Worm (Caenorhabditis elegans) whole organism, young adult: ENCODE data around the gene rpl-28.

Experiments
- B0261.1 ChIP-seq: sonication (generic microtip); optimal IDR thresholded peaks from 2 replicates; lab custom pipeline; 2016; ENCODE audit warnings: mild to moderate bottlenecking, missing genetic modification characterization, moderate library complexity, missing compliant biosample characterization
- C17E4.6 ChIP-seq: fragments of 200-800 bp; sonication (Bioruptor generic); IDR thresholded peaks from 2 replicates; pipeline ENCODE4 v1.3.6; 2022; ENCODE audit warnings: missing genetic modification reagents, missing genetic modification characterization, missing compliant biosample characterization
- D2030.7 ChIP-seq: fragments of 200-800 bp; sonication (Bioruptor generic); IDR thresholded peaks from 2 replicates; pipeline ENCODE4 v1.3.6; 2022; ENCODE audit warnings: missing genetic modification reagents, missing genetic modification characterization, missing compliant biosample characterization
- F52B5.7 ChIP-seq: sonication (generic microtip); optimal IDR thresholded peaks from 2 replicates; lab custom pipeline; 2016; ENCODE audit warnings: mild to moderate bottlenecking, missing genetic modification characterization, missing compliant biosample characterization
- F57A8.1 ChIP-seq: fragments of 200-800 bp; sonication (Bioruptor generic); optimal IDR thresholded peaks from 2 replicates; lab custom pipeline; 2018; ENCODE audit warnings: mild to moderate bottlenecking, missing genetic modification characterization, moderate library complexity, missing compliant biosample characterization
- K11D2.4 ChIP-seq: fragments of 200-800 bp; sonication (Bioruptor generic); IDR thresholded peaks from 2 replicates; pipeline ENCODE4 v1.3.6; 2022; ENCODE audit warnings: missing genetic modification reagents, missing genetic modification characterization, missing compliant biosample characterization
- T07F8.4 ChIP-seq: sonication (generic microtip); optimal IDR thresholded peaks from 2 replicates; lab custom pipeline; 2016; ENCODE audit warnings: mild to moderate bottlenecking, missing genetic modification characterization, moderate library complexity, missing compliant biosample characterization
- Y53F4B.3 ChIP-seq: fragments of 200-800 bp; sonication (Bioruptor generic); IDR thresholded peaks from 2 replicates; pipeline ENCODE4 v1.3.6; 2022; ENCODE audit warnings: missing genetic modification reagents, missing genetic modification characterization, missing compliant biosample characterization
- Y53G8AR.9 ChIP-seq: fragments of 200-800 bp; sonication (Bioruptor generic); conservative IDR thresholded peaks from 2 replicates; pipeline ENCODE4 v1.3.6; 2022; ENCODE audit warnings: missing genetic modification reagents, missing genetic modification characterization, missing compliant biosample characterization
- Y79H2A.3 ChIP-seq: fragments of 200-800 bp; sonication (Bioruptor generic); conservative IDR thresholded peaks from 2 replicates; pipeline ENCODE4 v1.3.6; 2022; ENCODE audit warnings: missing genetic modification reagents, missing genetic modification characterization, missing compliant biosample characterization
- Y95B8A.8 ChIP-seq: fragments of 200-800 bp; sonication (Bioruptor generic); IDR thresholded peaks from 2 replicates; pipeline ENCODE4 v1.3.6; 2022; ENCODE audit warnings: missing genetic modification reagents, missing genetic modification characterization, missing compliant biosample characterization
- ama-1 ChIP-seq, 3 experiments: fragments of 150-350 bp in 1 of 3; sonication (generic microtip) in 2 of 3; optimal IDR thresholded peaks; 2 replicates each; lab custom pipeline; 2014 to 2018; ENCODE audit warnings: missing biosample characterization in 2 of 3, missing genetic modification characterization in 2 of 3, missing genetic modification reagents in 2 of 3
- aptf-3 ChIP-seq: fragments of 200-800 bp; sonication (Bioruptor generic); IDR thresholded peaks from 2 replicates; pipeline ENCODE4 v1.3.6; 2022; ENCODE audit warnings: missing genetic modification characterization, missing compliant biosample characterization
- athp-1 ChIP-seq: sonication (generic microtip); optimal IDR thresholded peaks from 2 replicates; lab custom pipeline; 2017; ENCODE audit warnings: mild to moderate bottlenecking, missing genetic modification characterization, missing compliant biosample characterization
- attf-3 ChIP-seq: fragments of 200-800 bp; sonication (Bioruptor generic); conservative IDR thresholded peaks from 2 replicates; pipeline ENCODE4 v1.3.6; 2022; ENCODE audit warnings: missing genetic modification reagents, missing genetic modification characterization, missing compliant biosample characterization
- ceh-58 ChIP-seq: fragments of 200-800 bp; sonication (Bioruptor generic); IDR thresholded peaks from 2 replicates; pipeline ENCODE4 v1.3.6; 2022; ENCODE audit warnings: missing genetic modification characterization, missing compliant biosample characterization
- egl-18 ChIP-seq: fragments of 200-800 bp; sonication (Bioruptor generic); IDR thresholded peaks from 2 replicates; pipeline ENCODE4 v1.3.6; 2022; ENCODE audit warnings: missing genetic modification reagents, missing genetic modification characterization, missing compliant biosample characterization
- ekl-4 ChIP-seq: fragments of 200-800 bp; sonication (Bioruptor generic); IDR thresholded peaks from 2 replicates; pipeline ENCODE4 v1.3.6; 2022; ENCODE audit warnings: missing genetic modification reagents, missing genetic modification characterization, missing compliant biosample characterization
- hlh-26 ChIP-seq: fragments of 200-800 bp; sonication (Bioruptor generic); conservative IDR thresholded peaks from 2 replicates; pipeline ENCODE4 v1.3.6; 2022; ENCODE audit warnings: missing genetic modification reagents, missing genetic modification characterization, missing compliant biosample characterization
- hmg-20 ChIP-seq: fragments of 200-800 bp; sonication (Bioruptor generic); IDR thresholded peaks from 2 replicates; pipeline ENCODE4 v1.3.6; 2022; ENCODE audit warnings: missing genetic modification reagents, missing genetic modification characterization, missing compliant biosample characterization
- hsf-1 ChIP-seq: fragments of 200-800 bp; sonication (Bioruptor generic); IDR thresholded peaks from 2 replicates; pipeline ENCODE4 v1.3.6; 2022; ENCODE audit warnings: missing genetic modification reagents, missing genetic modification characterization, missing compliant biosample characterization
- lag-1 ChIP-seq: fragments of 200-800 bp; sonication (Bioruptor generic); IDR thresholded peaks from 2 replicates; pipeline ENCODE4 v1.3.6; 2022; ENCODE audit warnings: missing genetic modification reagents, missing genetic modification characterization, missing compliant biosample characterization
- madf-6 ChIP-seq: fragments of 200-800 bp; sonication (Bioruptor generic); IDR thresholded peaks from 2 replicates; pipeline ENCODE4 v1.3.6; 2022; ENCODE audit warnings: missing genetic modification reagents, missing genetic modification characterization, missing compliant biosample characterization
- mes-4 ChIP-seq: sonication (generic microtip); optimal IDR thresholded peaks from 2 replicates; lab custom pipeline; 2016; ENCODE audit warnings: missing genotype, missing genetic modification characterization, missing compliant biosample characterization
- mxl-1 ChIP-seq: sonication (generic microtip); optimal IDR thresholded peaks from 2 replicates; lab custom pipeline; 2016; ENCODE audit warnings: missing genetic modification characterization, missing compliant biosample characterization
- nhr-120 ChIP-seq: fragments of 200-800 bp; sonication (Bioruptor generic); IDR thresholded peaks from 2 replicates; pipeline ENCODE4 v1.3.6; 2022; ENCODE audit warnings: missing genetic modification characterization, missing compliant biosample characterization
- nhr-27 ChIP-seq: fragments of 200-800 bp; sonication (Bioruptor generic); optimal IDR thresholded peaks from 2 replicates; lab custom pipeline; 2018; ENCODE audit warnings: mild to moderate bottlenecking, missing genetic modification characterization, moderate library complexity, missing compliant biosample characterization
- nhr-80 ChIP-seq: sonication (generic microtip); optimal IDR thresholded peaks from 2 replicates; lab custom pipeline; 2016; ENCODE audit warnings: missing genetic modification characterization, missing compliant biosample characterization
- nhr-90 ChIP-seq: sonication (generic microtip); optimal IDR thresholded peaks from 2 replicates; lab custom pipeline; 2016; ENCODE audit warnings: missing genotype, mild to moderate bottlenecking, missing genetic modification characterization, missing compliant biosample characterization
- sea-2 ChIP-seq: fragments of 200-800 bp; sonication (Bioruptor generic); IDR thresholded peaks from 2 replicates; pipeline ENCODE4 v1.3.6; 2022; ENCODE audit warnings: missing genetic modification characterization, missing compliant biosample characterization
- snpc-3.4 ChIP-seq: sonication (generic microtip); optimal IDR thresholded peaks from 2 replicates; lab custom pipeline; 2017; ENCODE audit warnings: missing genetic modification characterization, mild to moderate bottlenecking, missing compliant biosample characterization, antibody characterized with exemption, moderate library complexity, missing genotype, missing genetic modification reagents
- somi-1 ChIP-seq: fragments of 200-800 bp; sonication (Bioruptor generic); optimal IDR thresholded peaks from 2 replicates; lab custom pipeline; 2018; ENCODE audit warnings: mild to moderate bottlenecking, missing genetic modification characterization, missing compliant biosample characterization
- zfh-2 ChIP-seq: fragments of 200-800 bp; sonication (Bioruptor generic); conservative IDR thresholded peaks from 2 replicates; pipeline ENCODE4 v1.3.6; 2022; ENCODE audit warnings: missing genetic modification reagents, missing genetic modification characterization, missing compliant biosample characterization
- ztf-28 ChIP-seq: fragments of 200-800 bp; sonication (Bioruptor generic); IDR thresholded peaks from 2 replicates; pipeline ENCODE4 v1.3.6; 2022; ENCODE audit warnings: missing genetic modification reagents, missing genetic modification characterization, missing compliant biosample characterization
- ztf-6 ChIP-seq: fragments of 200-800 bp; sonication (Bioruptor generic); IDR thresholded peaks from 2 replicates; pipeline ENCODE4 v1.3.6; 2022; ENCODE audit warnings: missing genetic modification reagents, missing genetic modification characterization, missing compliant biosample characterization

rpl-28 gene

ce11 chrV:12747856-12748255 lies 19.9 kb upstream of the rpl-28 start, which contains the start of gene C15C8.5:
TSS of gene C15C8.5 (plus strand) at chrV:12748007.
- TF ChIP-seq nhr-120 (GFP tag; lab: Robert Waterston, UW), result no peak
- TF ChIP-seq aptf-3 (GFP tag; lab: Robert Waterston, UW), result no peak
- no peak for TF ChIP-seq ztf-28 (GFP tag; lab: Robert Waterston, UW)
- no peak for TF ChIP-seq sea-2 (GFP tag; lab: Robert Waterston, UW)
- no peak for TF ChIP-seq madf-6 (GFP tag; lab: Robert Waterston, UW)
- no peak for TF ChIP-seq mxl-1 (tag; lab: Kevin White, UChicago)
- TF ChIP-seq snpc-3.4, result no peak
- TF ChIP-seq hsf-1 (GFP tag; lab: Robert Waterston, UW), result no peak
- TF ChIP-seq Y53G8AR.9 (GFP tag; lab: Robert Waterston, UW), result no peak
- TF ChIP-seq lag-1, result no peak
- TF ChIP-seq D2030.7 (GFP tag; lab: Robert Waterston, UW), result no peak
- no peak for TF ChIP-seq Y53F4B.3 (GFP tag; lab: Robert Waterston, UW)
- no peak for TF ChIP-seq Y79H2A.3 (GFP tag; lab: Robert Waterston, UW)
- no peak for TF ChIP-seq T07F8.4 (tag; lab: Kevin White, UChicago)
- no peak for TF ChIP-seq ceh-58 (GFP tag; lab: Robert Waterston, UW)
- TF ChIP-seq mes-4, result no peak

ce11 chrV:12747431-12747830 lies 19.5 kb upstream of the rpl-28 start, which contains the start of gene C15C8.4:
TSS of gene C15C8.4 (minus strand) at chrV:12747463.
- TF ChIP-seq hlh-26 (GFP tag; lab: Robert Waterston, UW) (no peak), hmg-20 (GFP tag; lab: Robert Waterston, UW) (no peak), ekl-4 (no peak), somi-1 (GFP tag; lab: Kevin White, UChicago) (no peak), athp-1 (tag; lab: Kevin White, UChicago) (no peak), attf-3 (GFP tag; lab: Robert Waterston, UW) (no peak), F57A8.1 (GFP tag; lab: Kevin White, UChicago) (no peak), B0261.1 (tag; lab: Kevin White, UChicago) (no peak), ztf-6 (GFP tag; lab: Robert Waterston, UW) (no peak), egl-18 (no peak), F52B5.7 (tag; lab: Kevin White, UChicago) (no peak), Y95B8A.8 (no peak), nhr-27 (tag; lab: Kevin White, UChicago) (no peak), zfh-2 (GFP tag; lab: Robert Waterston, UW) (no peak), nhr-90 (no peak), K11D2.4 (GFP tag; lab: Robert Waterston, UW) (no peak)

- TF ChIP-seq C17E4.6 (GFP tag; lab: Robert Waterston, UW) (no peak), ama-1 (optimal IDR thresholded peaks at IDR 0.05; lab: Kevin White, UChicago) (no peak), ama-1 (GFP tag; optimal IDR thresholded peaks at IDR 0.05; lab: Kevin White, UChicago) (no peak), nhr-80 (tag; lab: Kevin White, UChicago) (peak; percentile 26)
These were observed 17.1 kb upstream of the rpl-28 start, which contains the start of gene C15C8.7 for ce11 chrV:12744979-12745378. TSS of gene C15C8.7 (minus strand) at chrV:12745050.
